Worm (Caenorhabditis elegans): Measurements from ENCODE around the gene pitp-1.

pitp-1 gene

ce11 chrIII:3532035-3532434, 2.4 kb upstream of the pitp-1 start (continued):
- TF ChIP-seq K12H6.12 (tag; optimal IDR thresholded peaks at IDR 0.05) (peak; percentile 33), somi-1 (GFP tag; optimal IDR thresholded peaks at IDR 0.05) (no peak)

DNA sequence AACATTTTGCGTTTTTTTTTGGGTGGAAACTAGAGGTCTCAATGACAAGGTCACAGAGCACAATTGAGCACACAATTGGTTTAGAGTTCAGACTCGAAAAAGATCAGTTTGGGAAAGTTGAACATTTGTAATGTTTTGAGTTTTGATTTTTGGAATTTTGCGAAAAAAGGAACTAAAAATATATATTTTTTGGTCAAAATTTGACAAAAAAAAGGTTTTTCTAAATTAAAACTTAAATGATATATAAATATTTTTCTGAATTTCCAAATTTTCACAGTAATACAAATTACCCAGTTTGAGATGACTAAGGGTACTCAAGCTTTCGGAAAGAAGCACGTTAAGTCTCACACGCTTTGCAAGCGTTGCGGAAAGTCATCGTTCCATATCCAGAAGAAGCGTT, 1.3 kb downstream of the pitp-1 start, which contains the start of gene rpl-37:
TSS of gene rpl-37 (plus strand) at position 301 of the 400 bp plus-strand sequence.
- no peak for TF ChIP-seq Y53F4B.3 (GFP tag; IDR thresholded peaks at IDR 0.05)

DNA sequence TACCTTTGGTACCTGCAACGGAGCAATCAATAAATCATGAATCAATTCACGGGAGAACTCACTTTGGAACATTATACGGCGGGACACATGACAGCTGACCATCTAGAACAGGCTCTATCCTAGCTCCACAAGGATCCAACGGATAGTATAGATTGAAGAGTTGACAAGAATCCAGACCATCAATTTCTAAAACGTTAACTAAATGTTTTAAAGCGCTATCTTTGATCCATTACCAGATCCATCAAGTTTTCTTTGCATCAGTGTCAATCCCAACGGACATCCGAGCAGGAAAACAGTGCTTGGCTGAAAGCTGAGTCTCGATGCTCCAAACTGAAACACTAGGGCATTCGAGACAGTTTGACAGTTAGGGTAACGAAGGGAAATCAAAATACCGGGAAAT, 6.2 kb downstream of the pitp-1 start:
- no peak for TF ChIP-seq hlh-12 (tag; optimal IDR thresholded peaks at IDR 0.05)
- no peak for TF ChIP-seq hsf-1 (GFP tag; IDR thresholded peaks at IDR 0.05)
- TF ChIP-seq ekl-4 (GFP tag; IDR thresholded peaks at IDR 0.05) = no peak
- TF ChIP-seq athp-1 (tag; optimal IDR thresholded peaks at IDR 0.05) = no peak
- no peak for TF ChIP-seq nhr-90 (tag; optimal IDR thresholded peaks at IDR 0.05)
- no peak for TF ChIP-seq B0019.2 (GFP tag; conservative IDR thresholded peaks at IDR 0.05)
- no peak for TF ChIP-seq repo-1 (tag; optimal IDR thresholded peaks at IDR 0.05)
- TF ChIP-seq Y53G8AR.9 (GFP tag; conservative IDR thresholded peaks at IDR 0.05) = no peak
- TF ChIP-seq B0261.1 (tag; optimal IDR thresholded peaks at IDR 0.05) = no peak
- TF ChIP-seq tbx-9 (tag; optimal IDR thresholded peaks at IDR 0.05; ENCODE audit: borderline replicate concordance) = no peak
- no peak for TF ChIP-seq ccch-3 (GFP tag; optimal IDR thresholded peaks at IDR 0.05)

- peak; percentile 3 for TF ChIP-seq madf-10 (tag; optimal IDR thresholded peaks at IDR 0.05)
- no peak for TF ChIP-seq nhr-90 (tag; optimal IDR thresholded peaks at IDR 0.05)
- no peak for TF ChIP-seq athp-1 (tag; optimal IDR thresholded peaks at IDR 0.05)
- no peak for TF ChIP-seq Y95B8A.8 (GFP tag; IDR thresholded peaks at IDR 0.05)
- no peak for TF ChIP-seq unc-62 (GFP tag; optimal IDR thresholded peaks at IDR 0.05)
- no peak for TF ChIP-seq akir-1 (GFP tag; optimal IDR thresholded peaks at IDR 0.05)
- peak; percentile 23 for TF ChIP-seq tbp1 (GFP tag; optimal IDR thresholded peaks at IDR 0.05)
- TF ChIP-seq B0336.3 (GFP tag; IDR thresholded peaks at IDR 0.05) = no peak
- peak; percentile 47 for TF ChIP-seq atf-7 (tag; optimal IDR thresholded peaks at IDR 0.05)
- no peak for TF ChIP-seq him-1 (tag; optimal IDR thresholded peaks at IDR 0.05)
- TF ChIP-seq lsl-1 (GFP tag; optimal IDR thresholded peaks at IDR 0.05) = no peak
- TF ChIP-seq ceh-40 (GFP tag; IDR thresholded peaks at IDR 0.05) = no peak
- no peak for TF ChIP-seq pbrm-1 (GFP tag; IDR thresholded peaks at IDR 0.05)
- no peak for TF ChIP-seq let-526 (GFP tag; IDR thresholded peaks at IDR 0.05)
- no peak for TF ChIP-seq mxl-1 (tag; optimal IDR thresholded peaks at IDR 0.05)
- TF ChIP-seq ets-4 (GFP tag; optimal IDR thresholded peaks at IDR 0.05) = peak; percentile 41
- TF ChIP-seq nhr-80 (tag; optimal IDR thresholded peaks at IDR 0.05) = peak; percentile 87
- peak; percentile 63; the same call in 1 of the 2 replicates for TF ChIP-seq hmg-1.2 (GFP tag; IDR thresholded peaks at IDR 0.05)
- no peak for TF ChIP-seq sdz-38 (tag; optimal IDR thresholded peaks at IDR 0.05)
- TF ChIP-seq B0019.2 (GFP tag; conservative IDR thresholded peaks at IDR 0.05) = no peak
- peak; percentile 70 to 76 for TF ChIP-seq let-607 (tag; optimal IDR thresholded peaks at IDR 0.05)
- TF ChIP-seq ztf-18 (tag; optimal IDR thresholded peaks at IDR 0.05) = no peak
- peak; percentile 34; the same call in 1 of the 2 replicates for TF ChIP-seq dox-1 (GFP tag; IDR thresholded peaks at IDR 0.05)
- no peak for TF ChIP-seq hsf-1 (GFP tag; IDR thresholded peaks at IDR 0.05)
- TF ChIP-seq fkh-3 (tag; optimal IDR thresholded peaks at IDR 0.05) = no peak
- TF ChIP-seq Y56A3A.18 (GFP tag; IDR thresholded peaks at IDR 0.05) = no peak
- no peak for TF ChIP-seq K12H6.12 (tag; optimal IDR thresholded peaks at IDR 0.05)
- TF ChIP-seq T26A5.8 (tag; optimal IDR thresholded peaks at IDR 0.05) = no peak
- TF ChIP-seq mes-4 (tag; optimal IDR thresholded peaks at IDR 0.05) = no peak
- TF ChIP-seq ztf-28 (GFP tag; IDR thresholded peaks at IDR 0.05) = no peak
- no peak for TF ChIP-seq B0261.1 (tag; optimal IDR thresholded peaks at IDR 0.05)
- TF ChIP-seq Y67H2A.10 (GFP tag; conservative IDR thresholded peaks at IDR 0.05) = no peak
- no peak for TF ChIP-seq ceh-91 (GFP tag; IDR thresholded peaks at IDR 0.05)
- TF ChIP-seq chd-7 (tag; optimal IDR thresholded peaks at IDR 0.05) = peak; percentile 22
- TF ChIP-seq F39B2.1 (GFP tag; IDR thresholded peaks at IDR 0.05) = no peak
- no peak for TF ChIP-seq ceh-79 (tag; optimal IDR thresholded peaks at IDR 0.05)
- TF ChIP-seq somi-1 (GFP tag; optimal IDR thresholded peaks at IDR 0.05) = no peak
Observed at ce11 chrIII:3520417-3520816, 9.2 kb downstream of the pitp-1 start.
